Fruit fly (Drosophila melanogaster) whole organism, prepupa: ENCODE data around the gene RanBP3.

Source experiments
- Blimp-1 ChIP-seq: fragments of 200-800 bp; sonication (Bioruptor generic); optimal IDR thresholded peaks from 3 replicates; lab custom pipeline; 2017; ENCODE audit warnings: missing biosample characterization, missing genetic modification characterization, mild to moderate bottlenecking, moderate library complexity, missing genetic modification reagents
- CG11902 ChIP-seq: fragments of 200-800 bp; sonication (Bioruptor generic); optimal IDR thresholded peaks from 3 replicates; lab custom pipeline; 2016; ENCODE audit warnings: missing biosample characterization, missing genetic modification characterization
- CG9139 ChIP-seq: fragments of 200-800 bp; sonication (Bioruptor generic); optimal IDR thresholded peaks from 3 replicates; lab custom pipeline; 2017; ENCODE audit warnings: missing biosample characterization, mild to moderate bottlenecking, missing genetic modification characterization
- Gug ChIP-seq: fragments of 200-800 bp; sonication (Bioruptor generic); IDR thresholded peaks from 2 replicates; pipeline ENCODE4 v1.3.6; 2022; ENCODE audit warnings: missing biosample characterization, missing genetic modification characterization
- Hr39 ChIP-seq: fragments of 200-800 bp; sonication (Bioruptor generic); optimal IDR thresholded peaks from 2 replicates; lab custom pipeline; 2016; ENCODE audit warnings: missing biosample characterization, missing genetic modification characterization
- Met ChIP-seq: fragments of 200-800 bp; sonication (Bioruptor generic); optimal IDR thresholded peaks from 3 replicates; lab custom pipeline; 2016; ENCODE audit warnings: missing biosample characterization, missing genetic modification characterization
- Sox102F ChIP-seq: fragments of 200-800 bp; sonication (Bioruptor generic); optimal IDR thresholded peaks from 2 replicates; lab custom pipeline; 2016; ENCODE audit warnings: missing biosample characterization, mild to moderate bottlenecking, missing genetic modification characterization
- dsx ChIP-seq: fragments of 200-800 bp; optimal IDR thresholded peaks from 3 replicates; lab custom pipeline; 2019; ENCODE audit warnings: missing biosample characterization, mild to moderate bottlenecking, missing genetic modification characterization, moderate library complexity; ENCODE audit not compliant: poor library complexity, severe bottlenecking

- TF ChIP-seq CG9139 (GFP tag; lab: Kevin White, UChicago) (no peak), Met (no peak), dsx (no peak), Blimp-1 (GFP tag; lab: Kevin White, UChicago) (no peak), Sox102F (GFP tag; lab: Kevin White, UChicago) (no peak), Gug (GFP tag; lab: Robert Waterston, UW) (no peak), CG11902 (GFP tag; lab: Kevin White, UChicago) (no peak), Hr39 (GFP tag; lab: Kevin White, UChicago) (no peak)
Measured at dm6 chr3R:23729066-23729465, 23.6 kb downstream of the RanBP3 start.
